Worm (Caenorhabditis elegans) whole organism, L4 larva: ENCODE results near the gene pho-14.

Experiments
- ceh-82 ChIP-seq: sonication (generic microtip); optimal IDR thresholded peaks from 2 replicates; lab custom pipeline; 2017; ENCODE audit warnings: missing biosample characterization, missing genetic modification characterization
- ces-1 ChIP-seq: fragments of 150-350 bp; sonication (generic microtip); optimal IDR thresholded peaks from 4 replicates; lab custom pipeline; 2014; ENCODE audit warnings: missing biosample characterization, missing genetic modification reagents, missing genetic modification characterization
- daf-19 ChIP-seq: fragments of 200-800 bp; sonication (Bioruptor generic); conservative IDR thresholded peaks from 2 replicates; pipeline ENCODE4 v1.3.6; 2022; ENCODE audit warnings: missing genetic modification characterization, missing compliant biosample characterization
- dmd-8 ChIP-seq: fragments of 200-800 bp; sonication (Bioruptor generic); IDR thresholded peaks from 2 replicates; pipeline ENCODE4 v1.3.6; 2022; ENCODE audit warnings: missing genetic modification characterization, missing compliant biosample characterization
- lim-7 ChIP-seq: fragments of 200-800 bp; sonication (Bioruptor generic); IDR thresholded peaks from 2 replicates; pipeline ENCODE4 v1.3.6; 2022; ENCODE audit warnings: missing genetic modification characterization, missing compliant biosample characterization
- lin-15B ChIP-seq: fragments of 150-350 bp; sonication (generic microtip); optimal IDR thresholded peaks from 3 replicates; lab custom pipeline; 2014; ENCODE audit warnings: missing biosample characterization, missing genetic modification characterization
- lin-39 ChIP-seq: fragments of 150-350 bp; optimal IDR thresholded peaks from 2 replicates; lab custom pipeline; 2014; ENCODE audit warnings: missing biosample characterization, missing genetic modification reagents, missing genetic modification characterization
- mdl-1 ChIP-seq, 2 experiments: fragments of 150-350 bp in 1 of 2; sonication (generic microtip) in 1 of 2; optimal IDR thresholded peaks; 2 replicates each; lab custom pipeline; 2014 to 2017; ENCODE audit warnings: missing biosample characterization in 2 of 2, missing genetic modification characterization in 2 of 2
- nhr-237 ChIP-seq: sonication (generic microtip); optimal IDR thresholded peaks from 2 replicates; lab custom pipeline; 2017; ENCODE audit warnings: missing biosample characterization, missing genetic modification characterization
- unc-39 ChIP-seq: sonication (generic microtip); optimal IDR thresholded peaks from 2 replicates; lab custom pipeline; 2017; ENCODE audit warnings: missing biosample characterization, missing genetic modification characterization
- unc-62 ChIP-seq, 3 experiments: fragments of 150-350 bp in 1 of 3; sonication (generic microtip); optimal IDR thresholded peaks in 2 of 3; peaks in 1 of 3; 1 replicate in 1 of 3; 2 replicates in 2 of 3; lab custom pipeline; 2014 to 2017; ENCODE audit warnings: missing biosample characterization in 3 of 3, missing genetic modification characterization in 3 of 3, missing genetic modification reagents in 3 of 3, missing genotype in 1 of 3

- TF ChIP-seq daf-19 (GFP tag; lab: Robert Waterston, UW) (no peak), dmd-8 (GFP tag; lab: Robert Waterston, UW) (no peak), ces-1 (GFP tag; lab: Kevin White, UChicago) (no peak), lim-7 (GFP tag; lab: Robert Waterston, UW) (no peak), lin-39 (tag; lab: Kevin White, UChicago) (no peak), unc-39 (tag; lab: Kevin White, UChicago) (no peak), lin-15B (no peak), unc-62 (GFP tag; optimal IDR thresholded peaks at IDR 0.05 in 1 of 2; lab: Kevin White, UChicago) (no peak), unc-62 (tag; optimal IDR thresholded peaks at IDR 0.05; lab: Kevin White, UChicago) (no peak), mdl-1 (tag; optimal IDR thresholded peaks at IDR 0.05; lab: Kevin White, UChicago) (no peak), nhr-237 (tag; lab: Kevin White, UChicago) (no peak), ceh-82 (tag; lab: Kevin White, UChicago) (no peak)
Observed at ce11 chrII:1124757-1125156, 24.1 kb upstream of the pho-14 start.
